Worm (Caenorhabditis elegans): ENCODE results near the gene cdr-3.

The cdr-3 gene

DNA sequence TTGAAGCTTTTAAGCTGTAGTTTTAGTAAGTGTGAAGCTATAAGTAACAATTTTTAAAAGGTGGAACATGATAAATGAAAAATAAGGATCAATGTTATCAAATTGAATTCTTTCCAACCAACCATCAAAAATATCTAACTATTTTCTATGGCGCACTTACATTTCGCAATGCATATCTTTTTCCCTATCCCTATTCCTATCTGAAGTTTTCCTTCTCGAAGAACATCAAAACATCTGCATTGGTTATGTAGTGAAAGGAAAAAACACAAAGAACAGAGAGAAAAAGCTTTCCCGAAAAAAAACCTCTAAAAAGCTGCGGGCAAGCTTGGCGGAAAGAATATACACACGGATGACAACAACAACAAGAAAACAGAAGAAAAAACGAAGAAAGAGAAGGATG lies 43.4 kb upstream of the cdr-3 start:
- TF ChIP-seq odd-2 (tag; optimal IDR thresholded peaks at IDR 0.05) (no peak), ceh-14 (tag; optimal IDR thresholded peaks at IDR 0.05) (no peak), elt-4 (tag; optimal IDR thresholded peaks at IDR 0.05) (no peak), ref-2 (tag; optimal IDR thresholded peaks at IDR 0.05) (no peak), ama-1 (optimal IDR thresholded peaks at IDR 0.05) (no peak)

DNA sequence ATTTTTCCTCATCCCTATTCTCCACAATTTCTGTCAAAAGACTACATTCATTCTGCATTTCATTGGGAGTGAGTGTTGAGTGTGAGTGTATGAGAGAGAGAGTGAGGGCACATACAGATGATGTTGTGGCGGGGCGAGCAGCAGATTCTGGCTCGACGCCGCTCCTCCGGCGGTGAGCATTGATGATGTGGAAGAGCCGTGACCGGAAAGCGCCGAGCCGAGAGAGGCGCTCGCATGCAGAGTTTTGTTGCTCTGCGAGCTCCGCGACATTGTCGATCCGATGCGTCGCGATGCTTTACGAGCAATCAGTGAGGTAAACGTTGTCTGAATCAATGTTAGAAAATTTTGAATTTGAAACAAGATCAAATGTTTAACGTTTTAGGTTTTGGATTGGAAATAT lies 38.5 kb upstream of the cdr-3 start:
- TF ChIP-seq ceh-2 (tag; optimal IDR thresholded peaks at IDR 0.05) (no peak), ceh-30 (tag; optimal IDR thresholded peaks at IDR 0.05) (no peak)

DNA sequence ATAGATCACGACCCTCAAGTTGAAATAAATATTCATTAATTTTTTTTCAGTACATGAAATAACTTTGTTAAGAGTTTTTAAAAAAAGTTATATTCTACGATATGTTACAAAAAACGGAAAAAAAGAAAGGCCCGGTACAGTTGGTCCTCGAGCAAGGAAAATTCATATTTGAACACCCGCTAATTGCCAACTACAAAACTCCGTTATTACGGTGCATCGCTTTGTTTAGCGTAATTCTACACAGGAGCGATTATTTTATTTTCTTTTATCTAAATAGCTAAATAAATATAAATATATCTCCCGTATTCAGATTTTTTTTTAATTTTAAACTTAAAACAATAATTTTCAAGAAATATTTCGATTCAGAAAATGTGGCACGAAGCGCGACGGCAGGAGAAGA lies 33.3 kb upstream of the cdr-3 start, which contains the start of gene F28C1.1:
Gene F28C1.1 (plus strand): TSS at position 365 of the 400 bp plus-strand sequence.
- peak; percentile 11 for TF ChIP-seq elt-2 (tag; optimal IDR thresholded peaks at IDR 0.05)
- no peak for TF ChIP-seq hlh-13 (GFP tag; optimal IDR thresholded peaks at IDR 0.05)

DNA sequence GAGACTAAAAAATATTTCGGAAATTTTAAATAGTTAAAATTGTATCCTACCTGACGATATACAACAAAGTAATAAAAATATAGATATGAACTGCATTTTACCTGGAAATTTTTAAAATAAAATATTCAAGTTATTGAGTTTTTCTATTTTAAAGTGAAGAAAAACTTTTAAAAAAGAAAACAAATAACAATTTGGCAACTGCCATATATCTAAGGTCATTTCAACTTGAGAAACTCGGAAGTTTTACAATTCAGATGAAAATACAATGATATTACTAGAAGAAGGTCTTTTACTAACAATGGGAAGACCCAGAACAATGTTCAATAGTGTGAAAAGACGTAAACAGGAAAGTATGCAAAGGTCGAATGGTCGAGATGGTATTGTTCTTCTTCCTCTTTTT lies 32.7 kb upstream of the cdr-3 start, which contains the start of gene C54D10.10:
Gene C54D10.10 (minus strand): TSS at position 101 of the 400 bp plus-strand sequence.
- no peak for TF ChIP-seq syd-9 (tag; optimal IDR thresholded peaks at IDR 0.05)

DNA sequence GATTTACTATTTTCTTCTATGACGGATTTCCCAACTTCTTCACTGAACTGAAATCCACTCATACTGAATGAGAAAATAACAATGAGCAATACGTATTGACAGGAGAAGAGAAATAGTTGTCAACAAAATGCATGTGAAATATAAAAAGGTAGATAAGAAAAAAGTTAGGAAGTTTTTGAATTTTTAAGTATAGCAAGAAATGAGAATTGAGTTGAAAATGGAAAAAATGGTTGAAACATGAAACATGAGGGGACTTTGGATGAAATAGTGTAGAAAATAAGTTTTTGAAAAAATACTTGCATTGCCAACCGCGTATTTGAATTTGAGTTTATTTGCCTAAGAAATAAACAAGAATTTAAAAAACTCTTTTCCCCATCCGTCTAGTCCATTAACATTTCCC lies 29.7 kb upstream of the cdr-3 start, which contains the start of the genes pals-38 and C54D10.9:
Gene pals-38 (minus strand): TSS at position 101 of the 400 bp plus-strand sequence.
Gene C54D10.9 (plus strand): TSS at position 259 of the 400 bp plus-strand sequence.
- TF ChIP-seq F13H6.1 (tag; optimal IDR thresholded peaks at IDR 0.05) (no peak), pros-1 (tag; optimal IDR thresholded peaks at IDR 0.05) (no peak), ceh-2 (tag; optimal IDR thresholded peaks at IDR 0.05) (no peak), ref-2 (tag; optimal IDR thresholded peaks at IDR 0.05) (no peak), madf-2 (tag; optimal IDR thresholded peaks at IDR 0.05) (no peak), sox-4 (tag; optimal IDR thresholded peaks at IDR 0.05) (no peak), ceh-14 (tag; optimal IDR thresholded peaks at IDR 0.05) (no peak), zip-5 (tag; optimal IDR thresholded peaks at IDR 0.05) (no peak), tbx-7 (tag; optimal IDR thresholded peaks at IDR 0.05) (no peak), ceh-6 (GFP tag; optimal IDR thresholded peaks at IDR 0.05) (no peak)

DNA sequence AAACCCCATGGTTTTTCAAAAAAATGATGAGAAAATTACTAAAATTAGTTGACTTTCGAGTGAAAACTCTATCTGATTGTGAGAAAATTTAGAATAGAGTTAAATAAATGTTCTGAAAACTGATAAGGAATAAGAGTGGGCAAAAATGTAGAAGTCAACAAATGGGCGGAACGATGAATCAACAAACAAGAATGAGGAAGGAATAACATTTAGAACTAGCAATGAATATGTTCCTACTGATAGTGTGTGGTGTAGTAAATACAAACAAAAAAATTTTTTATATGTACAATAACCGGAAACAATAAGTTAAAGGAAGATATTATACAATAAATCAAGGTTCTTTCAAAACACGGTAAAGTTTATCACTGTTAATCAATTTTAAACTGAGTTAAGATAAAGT lies 26.6 kb upstream of the cdr-3 start, which contains the start of gene pals-39:
Gene pals-39 (minus strand): TSS at position 101 of the 400 bp plus-strand sequence.
- no peak for TF ChIP-seq pat-9 (tag; optimal IDR thresholded peaks at IDR 0.05)
- no peak for TF ChIP-seq tbx-7 (tag; optimal IDR thresholded peaks at IDR 0.05)
- TF ChIP-seq pax-1 (tag; optimal IDR thresholded peaks at IDR 0.05): no peak
- no peak for TF ChIP-seq elt-4 (tag; optimal IDR thresholded peaks at IDR 0.05)

DNA sequence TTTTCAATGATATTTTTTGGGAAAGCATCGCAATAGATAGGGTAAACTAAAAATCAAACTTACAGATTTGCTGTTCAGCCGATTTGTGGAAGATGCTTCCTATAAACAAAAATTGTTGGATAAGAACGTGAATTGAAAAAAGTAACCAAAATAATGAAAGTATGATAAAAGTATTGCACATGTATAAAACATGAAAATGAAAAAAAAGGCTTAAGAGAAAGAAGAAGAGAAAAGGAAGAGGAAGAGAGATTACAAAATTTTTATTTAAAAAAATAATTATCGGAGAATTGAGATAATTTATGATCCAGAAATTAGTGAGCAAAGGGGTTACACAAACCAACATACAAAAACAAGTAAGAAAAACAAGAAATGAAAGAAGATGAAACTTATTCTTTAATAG lies 24.2 kb upstream of the cdr-3 start, which contains the start of gene pals-37:
Gene pals-37 (minus strand): TSS at position 101 of the 400 bp plus-strand sequence.
- TF ChIP-seq gmeb-2 (tag; optimal IDR thresholded peaks at IDR 0.05): no peak
- no peak for TF ChIP-seq ceh-18 (tag; optimal IDR thresholded peaks at IDR 0.05)
- no peak for TF ChIP-seq K02D7.2 (tag; optimal IDR thresholded peaks at IDR 0.05)
- TF ChIP-seq ceh-34 (tag; optimal IDR thresholded peaks at IDR 0.05): no peak

DNA sequence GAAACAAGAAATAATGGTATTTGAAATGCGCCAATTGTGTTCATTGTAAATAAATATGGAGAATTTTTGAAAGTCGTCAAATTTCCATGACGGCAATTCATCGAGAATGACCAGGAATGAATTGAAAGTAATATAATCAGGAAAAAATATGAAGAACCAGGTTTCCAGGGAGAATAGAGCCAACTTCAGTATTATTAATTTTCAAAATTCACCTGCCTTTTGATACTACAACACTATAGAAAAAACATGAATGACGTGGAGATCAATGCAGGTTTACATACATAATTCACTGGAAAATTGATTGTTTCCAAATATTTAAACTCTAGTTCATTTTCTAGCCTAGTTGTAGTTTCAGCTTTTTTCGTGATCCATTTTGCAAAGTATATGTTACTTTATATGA lies 16.5 kb upstream of the cdr-3 start, which contains the start of gene srh-25:
Gene srh-25 (minus strand): TSS at position 101 of the 400 bp plus-strand sequence.
- TF ChIP-seq nfya-1 (tag; optimal IDR thresholded peaks at IDR 0.05) (no peak), fkh-10 (GFP tag; optimal IDR thresholded peaks at IDR 0.05) (no peak), nhr-11 (tag; optimal IDR thresholded peaks at IDR 0.05) (no peak), pqm-1 (tag; optimal IDR thresholded peaks at IDR 0.05) (no peak), odd-2 (tag; optimal IDR thresholded peaks at IDR 0.05) (no peak), ref-2 (tag; optimal IDR thresholded peaks at IDR 0.05) (no peak), sdc-2 (tag; optimal IDR thresholded peaks at IDR 0.05) (no peak), fax-1 (tag; optimal IDR thresholded peaks at IDR 0.05) (no peak), pat-9 (tag; optimal IDR thresholded peaks at IDR 0.05) (no peak)
